Worm (Caenorhabditis elegans) whole organism, L2 larva: Measurements from ENCODE around the gene T12A2.3.

Experiments used
- C34F6.9 ChIP-seq: fragments of 150-350 bp; optimal IDR thresholded peaks from 2 replicates; lab custom pipeline; 2014; ENCODE audit warnings: missing biosample characterization, missing genetic modification characterization
- ama-1 ChIP-seq: fragments of 150-350 bp; optimal IDR thresholded peaks from 2 replicates; lab custom pipeline; 2018; ENCODE audit warnings: inconsistent platforms
- fos-1 ChIP-seq: fragments of 150-350 bp; optimal IDR thresholded peaks from 2 replicates; lab custom pipeline; 2014; ENCODE audit warnings: missing biosample characterization, missing genetic modification characterization
- nhr-237 ChIP-seq: fragments of 150-350 bp; optimal IDR thresholded peaks from 2 replicates; lab custom pipeline; 2014; ENCODE audit warnings: missing biosample characterization, missing genetic modification characterization
- unc-62 ChIP-seq: fragments of 150-350 bp; optimal IDR thresholded peaks from 2 replicates; lab custom pipeline; 2014; ENCODE audit warnings: missing biosample characterization, missing genetic modification reagents, missing genetic modification characterization
- ztf-1 ChIP-seq: fragments of 200-800 bp; sonication (Bioruptor generic); conservative IDR thresholded peaks from 2 replicates; pipeline ENCODE4 v1.3.6; 2022; ENCODE audit warnings: missing genetic modification characterization, missing compliant biosample characterization

DNA sequence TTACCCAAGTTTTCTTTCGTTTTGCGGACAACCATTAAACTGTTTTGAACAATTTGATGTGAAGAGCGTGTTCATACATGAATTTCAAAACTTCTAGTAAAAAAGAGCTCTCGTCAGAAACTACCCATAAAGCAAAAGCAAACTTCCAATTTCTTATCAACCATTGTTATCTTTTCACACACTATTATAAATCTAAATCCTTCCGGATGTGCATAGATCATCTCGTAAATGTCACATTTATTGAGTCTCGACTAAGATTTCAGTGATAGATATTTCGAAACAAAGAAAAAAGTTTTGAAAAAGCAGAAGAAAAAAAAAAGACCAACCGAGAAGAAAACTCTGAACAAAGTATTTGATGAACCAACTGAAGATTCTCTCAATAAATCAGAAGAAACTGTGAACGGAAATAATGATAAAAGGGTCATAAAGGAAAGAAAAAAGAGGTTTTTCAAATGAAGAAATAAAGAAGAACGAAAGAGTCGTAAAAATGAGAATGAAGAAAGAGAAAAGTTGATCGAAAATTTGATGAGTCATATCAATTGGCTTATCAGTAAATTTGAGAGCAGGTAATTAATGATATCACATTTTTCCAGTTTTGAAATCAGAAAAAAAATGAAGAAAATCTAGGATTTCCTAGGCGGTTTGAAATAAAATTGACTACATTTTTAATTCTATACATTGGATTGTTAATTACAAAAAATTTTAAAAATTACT is 50.0 kb downstream of the T12A2.3 start:
- TF ChIP-seq ama-1 (no peak), fos-1 (peak; percentile 95), nhr-237 (tag; lab: Kevin White, UChicago) (no peak), unc-62 (GFP tag; lab: Kevin White, UChicago) (no peak), C34F6.9 (tag; lab: Kevin White, UChicago) (no peak), ztf-1 (GFP tag; lab: Robert Waterston, UW) (no peak)
